Worm (Caenorhabditis elegans) whole organism, L1 larva: ENCODE results near the gene nlp-14.

ENCODE experiments used
- C34B4.2 ChIP-seq: sonication (generic microtip); optimal IDR thresholded peaks from 2 replicates; lab custom pipeline; 2017; ENCODE audit warnings: mild to moderate bottlenecking, missing genetic modification characterization, missing compliant biosample characterization
- dpl-1 ChIP-seq, 3 experiments: fragments of 150-350 bp in 2 of 3; sonication (generic microtip) in 1 of 3; optimal IDR thresholded peaks; 2 replicates each; lab custom pipeline; 2014 to 2017; ENCODE audit warnings: missing biosample characterization in 3 of 3, missing genetic modification characterization in 3 of 3, missing genetic modification reagents in 3 of 3
- elt-2 ChIP-seq: sonication (generic microtip); optimal IDR thresholded peaks from 2 replicates; lab custom pipeline; 2016; ENCODE audit warnings: missing genetic modification characterization, mild to moderate bottlenecking, inconsistent platforms, missing compliant biosample characterization, missing genetic modification reagents
- fkh-4 ChIP-seq: sonication (generic microtip); optimal IDR thresholded peaks from 2 replicates; lab custom pipeline; 2016; ENCODE audit warnings: missing compliant biosample characterization, missing genetic modification characterization, borderline replicate concordance
- lin-15B ChIP-seq: fragments of 150-350 bp; sonication (generic microtip); optimal IDR thresholded peaks from 3 replicates; lab custom pipeline; 2014; ENCODE audit warnings: missing biosample characterization, missing genetic modification characterization
- lin-35 ChIP-seq, 2 experiments: fragments of 150-350 bp; optimal IDR thresholded peaks; 2 replicates each; lab custom pipeline; 2014; ENCODE audit warnings: missing biosample characterization in 2 of 2, missing genetic modification characterization in 2 of 2, missing genetic modification reagents in 2 of 2
- nhr-11 ChIP-seq: fragments of 150-350 bp; optimal IDR thresholded peaks from 2 replicates; lab custom pipeline; 2014; ENCODE audit warnings: missing biosample characterization, missing genetic modification characterization
- nhr-28 ChIP-seq: fragments of 150-350 bp; optimal IDR thresholded peaks from 2 replicates; lab custom pipeline; 2014; ENCODE audit warnings: missing biosample characterization, missing genetic modification characterization
- nhr-77 ChIP-seq: fragments of 150-350 bp; optimal IDR thresholded peaks from 2 replicates; lab custom pipeline; 2014; ENCODE audit warnings: missing biosample characterization, missing genetic modification characterization
- snpc-4 ChIP-seq: fragments of 150-350 bp; optimal IDR thresholded peaks from 2 replicates; lab custom pipeline; 2014; ENCODE audit warnings: missing biosample characterization, missing genetic modification characterization
- unc-130 ChIP-seq: fragments of 150-350 bp; optimal IDR thresholded peaks from 2 replicates; lab custom pipeline; 2017; ENCODE audit warnings: missing biosample characterization, missing genetic modification characterization, inconsistent platforms

- TF ChIP-seq elt-2 (no peak), lin-15B (tag; lab: Kevin White, UChicago) (no peak), C34B4.2 (no peak), snpc-4 (tag; lab: Kevin White, UChicago) (no peak), fkh-4 (tag; lab: Kevin White, UChicago) (no peak), unc-130 (tag; lab: Kevin White, UChicago) (no peak), dpl-1 (GFP tag; optimal IDR thresholded peaks at IDR 0.05; lab: Kevin White, UChicago) (no peak), nhr-77 (no peak), nhr-28 (tag; lab: Kevin White, UChicago) (no peak), nhr-11 (tag; lab: Kevin White, UChicago) (no peak), lin-35 (GFP tag; optimal IDR thresholded peaks at IDR 0.05; lab: Kevin White, UChicago) (no peak)
These were observed 7.6 kb upstream of the nlp-14 start for ce11 chrX:8926865-8927264.
